Fruit fly (Drosophila melanogaster): ENCODE results near the gene Gr5a.

- TF ChIP-seq CTCF (optimal IDR thresholded peaks at IDR 0.05) (no peak), CG8478 (optimal IDR thresholded peaks at IDR 0.05) (no peak)
Measured at dm6 chrX:5715455-5716227, 35.2 kb downstream of the Gr5a start.

Data from S2 (cell line).